Fruit fly (Drosophila melanogaster): Measurements from ENCODE around the gene CG13994.
A peak's percentile ranks its signal among the peaks of the same experiment; 100 is the strongest.

The CG13994 gene

DNA sequence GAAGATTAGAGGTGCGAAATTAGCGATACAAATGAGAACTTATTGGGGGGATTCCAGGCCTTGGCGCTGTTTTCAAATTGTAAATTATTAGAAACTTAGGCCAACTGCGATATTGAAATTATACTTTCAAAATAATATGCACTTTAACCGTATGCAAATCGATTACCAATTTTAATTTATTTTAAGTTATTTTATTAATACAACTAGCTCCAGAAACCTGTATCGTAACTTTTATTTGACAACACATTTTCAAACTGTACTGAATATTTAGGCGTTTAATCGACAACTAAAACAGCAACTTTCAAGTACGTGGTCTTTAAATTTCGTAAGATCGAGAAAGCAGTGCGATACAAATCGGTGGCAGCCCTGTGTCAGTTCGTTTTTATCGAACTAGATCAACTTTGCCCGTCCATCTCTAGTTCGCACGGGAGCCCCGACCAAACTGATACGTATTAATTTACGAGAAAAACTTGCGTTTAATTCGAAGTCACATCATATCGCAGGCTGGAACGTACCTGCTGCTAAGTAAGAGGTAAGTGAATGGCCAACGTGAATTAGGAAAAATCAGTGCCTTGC is 8.0 kb downstream of the CG13994 start, which contains the start of the genes CG9154 and Kr-h2 (continued):
- TF ChIP-seq cato (GFP tag; optimal IDR thresholded peaks at IDR 0.05; ENCODE audit: borderline replicate concordance) (no peak), CG3281 (GFP tag; optimal IDR thresholded peaks at IDR 0.05) (no peak), phol (tag; optimal IDR thresholded peaks at IDR 0.05) (peak; percentile 37), odd (GFP tag; optimal IDR thresholded peaks at IDR 0.05) (no peak), CG13775 (GFP tag; optimal IDR thresholded peaks at IDR 0.05) (peak; percentile 51), YL-1 (GFP tag; optimal IDR thresholded peaks at IDR 0.05) (peak; percentile 8), CG1233 (GFP tag; optimal IDR thresholded peaks at IDR 0.05) (no peak), CG33557 (GFP tag; optimal IDR thresholded peaks at IDR 0.05) (no peak), inv (GFP tag; IDR thresholded peaks at IDR 0.05; ENCODE audit: partially characterized antibody) (peak; percentile 57; the same call in 1 of the 2 replicates), Pdp1 (GFP tag; optimal IDR thresholded peaks at IDR 0.05) (peak in 1 of 2 experiments; percentile 18), Sry-δ (GFP tag; optimal IDR thresholded peaks at IDR 0.05) (peak; percentile 93), CG13624 (GFP tag; optimal IDR thresholded peaks at IDR 0.05) (peak; percentile 19), Meics (GFP tag; optimal IDR thresholded peaks at IDR 0.05) (peak; percentile 32), D19B (GFP tag; optimal IDR thresholded peaks at IDR 0.05) (peak; percentile 25), CG17186 (GFP tag; optimal IDR thresholded peaks at IDR 0.05) (peak; percentile 42), Tbp (GFP tag; optimal IDR thresholded peaks at IDR 0.05) (no peak), sc (optimal IDR thresholded peaks at IDR 0.05) (no peak), sc (GFP tag; optimal IDR thresholded peaks at IDR 0.05) (no peak), CG32772 (GFP tag; IDR thresholded peaks at IDR 0.05) (no peak), CoRest (tag; optimal IDR thresholded peaks at IDR 0.05) (peak; percentile 69), sug (tag; optimal IDR thresholded peaks at IDR 0.05) (peak; percentile 64), CG8089 (GFP tag; optimal IDR thresholded peaks at IDR 0.05) (no peak), ems (GFP tag; optimal IDR thresholded peaks at IDR 0.05) (peak; percentile 1), E2f1 (GFP tag; IDR thresholded peaks at IDR 0.05) (0 out of 2 replicates have a peak, but pooled peaks have one; percentile 11), dysf (GFP tag; IDR thresholded peaks at IDR 0.05) (peak; percentile 32; the same call in 1 of the 3 replicates), gfzf (GFP tag; optimal IDR thresholded peaks at IDR 0.05) (no peak), Abd-B (GFP tag; optimal IDR thresholded peaks at IDR 0.05) (peak; percentile 37), ranshi (GFP tag; IDR thresholded peaks at IDR 0.05) (no peak), ttk (GFP tag; IDR thresholded peaks at IDR 0.05) (no peak), Hr51 (GFP tag; optimal IDR thresholded peaks at IDR 0.05) (peak in 1 of 2 experiments; percentile 3), CG5953 (GFP tag; IDR thresholded peaks at IDR 0.05) (no peak), cwo (GFP tag; optimal IDR thresholded peaks at IDR 0.05) (peak; percentile 31), Trl (optimal IDR thresholded peaks at IDR 0.05) (no peak), Trl (GFP tag; optimal IDR thresholded peaks at IDR 0.05) (no peak), CG31441 (GFP tag; IDR thresholded peaks at IDR 0.05) (peak; percentile 43; the same call in 1 of the 2 replicates), Med (GFP tag) (peak; percentile 75), Dbx (GFP tag; IDR thresholded peaks at IDR 0.05) (no peak), CG14014 (GFP tag; IDR thresholded peaks at IDR 0.05) (0 out of 2 replicates have a peak, but pooled peaks have one; percentile 20), CG32532 (GFP tag; IDR thresholded peaks at IDR 0.05) (peak; percentile 54; the same call in 1 of the 2 replicates), CG7987 (GFP tag; optimal IDR thresholded peaks at IDR 0.05) (no peak), CHES-1-like (GFP tag; optimal IDR thresholded peaks at IDR 0.05) (peak; percentile 32), Blimp-1 (GFP tag; optimal IDR thresholded peaks at IDR 0.05) (peak; percentile 0), CG6683 (GFP tag; optimal IDR thresholded peaks at IDR 0.05) (no peak), trem (tag; optimal IDR thresholded peaks at IDR 0.05) (peak; percentile 73), Opbp (GFP tag; IDR thresholded peaks at IDR 0.05; ENCODE audit: partially characterized antibody) (peak; percentile 77), CG6654 (GFP tag; optimal IDR thresholded peaks at IDR 0.05) (no peak), Dll (GFP tag; IDR thresholded peaks at IDR 0.05; ENCODE audit: partially characterized antibody) (peak; percentile 66; the same call in 2 of the 4 replicates), CG14965 (GFP tag; optimal IDR thresholded peaks at IDR 0.05; ENCODE audit: borderline replicate concordance) (no peak), HLH3B (GFP tag; IDR thresholded peaks at IDR 0.05) (no peak)

Measured in whole organism, embryonic.